Worm (Caenorhabditis elegans) whole organism, midembryonic: ENCODE data around the gene asm-1.

ENCODE experiments used
- T22C8.4 ChIP-seq: fragments of 200-800 bp; sonication (Bioruptor generic); IDR thresholded peaks from 2 replicates; pipeline ENCODE4 v1.3.6; 2022; ENCODE audit warnings: missing genetic modification characterization, missing compliant biosample characterization
- cog-1 ChIP-seq: sonication (generic microtip); optimal IDR thresholded peaks from 2 replicates; lab custom pipeline; 2016; ENCODE audit warnings: missing genetic modification characterization, missing compliant biosample characterization
- flt-1 ChIP-seq: fragments of 200-800 bp; sonication (Bioruptor generic); IDR thresholded peaks from 2 replicates; pipeline ENCODE4 v1.3.6; 2022; ENCODE audit warnings: missing genetic modification characterization, missing compliant biosample characterization
- klf-2 ChIP-seq: fragments of 200-800 bp; sonication (Bioruptor generic); conservative IDR thresholded peaks from 2 replicates; pipeline ENCODE4 v1.3.6; 2022; ENCODE audit warnings: missing genetic modification reagents, missing genetic modification characterization, missing compliant biosample characterization
- med-1 ChIP-seq: sonication (generic microtip); optimal IDR thresholded peaks from 2 replicates; lab custom pipeline; 2017; ENCODE audit warnings: missing genetic modification characterization, mild to moderate bottlenecking, missing compliant biosample characterization, antibody characterized with exemption, missing genetic modification reagents; ENCODE audit not compliant: insufficient read depth
- ref-1 ChIP-seq: fragments of 200-800 bp; sonication (Bioruptor generic); conservative IDR thresholded peaks from 2 replicates; pipeline ENCODE4 v1.3.6; 2022; ENCODE audit warnings: missing genetic modification reagents, missing genetic modification characterization, missing compliant biosample characterization
- tab-1 ChIP-seq: fragments of 200-800 bp; sonication (Bioruptor generic); IDR thresholded peaks from 2 replicates; pipeline ENCODE4 v1.3.6; 2022; ENCODE audit warnings: missing genetic modification characterization, missing compliant biosample characterization
- ztf-23 ChIP-seq: fragments of 200-800 bp; sonication (Bioruptor generic); IDR thresholded peaks from 2 replicates; pipeline ENCODE4 v1.3.6; 2022; ENCODE audit warnings: missing genetic modification reagents, missing genetic modification characterization, missing compliant biosample characterization
- ztf-29 ChIP-seq: fragments of 200-800 bp; sonication (Bioruptor generic); IDR thresholded peaks from 2 replicates; pipeline ENCODE4 v1.3.6; 2022; ENCODE audit warnings: missing genetic modification reagents, missing genetic modification characterization, missing compliant biosample characterization

The asm-1 gene

ce11 chrII:6909568-6910122 lies at the start of gene asm-1:
asm-1 (plus strand) TSS chrII:6910072.
- TF ChIP-seq tab-1 (GFP tag; lab: Robert Waterston, UW) (no peak), ztf-23 (GFP tag; lab: Robert Waterston, UW) (no peak), ztf-29 (GFP tag; lab: Robert Waterston, UW) (no peak), T22C8.4 (GFP tag; lab: Robert Waterston, UW) (no peak), ref-1 (no peak), flt-1 (GFP tag; lab: Robert Waterston, UW) (no peak), med-1 (GFP tag; lab: Kevin White, UChicago) (no peak), klf-2 (GFP tag; lab: Robert Waterston, UW) (no peak), cog-1 (tag; lab: Kevin White, UChicago) (no peak)

ce11 chrII:6863652-6864051 lies 46.2 kb upstream of the asm-1 start, which contains the start of gene aff-1:
aff-1 (minus strand) TSS chrII:6863752.
- TF ChIP-seq ztf-23 (GFP tag; lab: Robert Waterston, UW) (no peak), T22C8.4 (GFP tag; lab: Robert Waterston, UW) (0 out of 2 replicates have a peak, but pooled peaks have one; percentile 20), klf-2 (GFP tag; lab: Robert Waterston, UW) (no peak)

- TF ChIP-seq T22C8.4 (GFP tag; lab: Robert Waterston, UW) (no peak), klf-2 (GFP tag; lab: Robert Waterston, UW) (no peak), med-1 (GFP tag; lab: Kevin White, UChicago) (no peak), ztf-23 (GFP tag; lab: Robert Waterston, UW) (no peak), tab-1 (GFP tag; lab: Robert Waterston, UW) (no peak), flt-1 (GFP tag; lab: Robert Waterston, UW) (no peak), cog-1 (tag; lab: Kevin White, UChicago) (no peak), ref-1 (no peak), ztf-29 (GFP tag; lab: Robert Waterston, UW) (no peak)
Measured at ce11 chrII:6870803-6871202, 39.1 kb upstream of the asm-1 start, which contains the start of gene clhm-1. clhm-1 (minus strand) TSS chrII:6871009.

ce11 chrII:6872493-6872892 lies 37.4 kb upstream of the asm-1 start, which contains the start of gene C44B7.5:
C44B7.5 (minus strand) TSS chrII:6872593.
- no peak for TF ChIP-seq cog-1 (tag; lab: Kevin White, UChicago)
- TF ChIP-seq T22C8.4 (GFP tag; lab: Robert Waterston, UW), result no peak
- no peak for TF ChIP-seq flt-1 (GFP tag; lab: Robert Waterston, UW)
- TF ChIP-seq ztf-29 (GFP tag; lab: Robert Waterston, UW), result no peak

ce11 chrII:6876957-6877356 lies 32.9 kb upstream of the asm-1 start, which contains the start of gene slc-36.5:
slc-36.5 (minus strand) TSS chrII:6877057.
- TF ChIP-seq klf-2 (GFP tag; lab: Robert Waterston, UW) (no peak), T22C8.4 (GFP tag; lab: Robert Waterston, UW) (no peak), med-1 (GFP tag; lab: Kevin White, UChicago) (no peak), cog-1 (tag; lab: Kevin White, UChicago) (no peak), ztf-29 (GFP tag; lab: Robert Waterston, UW) (no peak), tab-1 (GFP tag; lab: Robert Waterston, UW) (no peak), flt-1 (GFP tag; lab: Robert Waterston, UW) (no peak), ref-1 (no peak), ztf-23 (GFP tag; lab: Robert Waterston, UW) (no peak)

ce11 chrII:6877881-6878280 lies 32.0 kb upstream of the asm-1 start:
- TF ChIP-seq ref-1 (no peak), ztf-23 (GFP tag; lab: Robert Waterston, UW) (no peak), cog-1 (tag; lab: Kevin White, UChicago) (no peak)

- TF ChIP-seq T22C8.4 (GFP tag; lab: Robert Waterston, UW) (no peak), ref-1 (no peak), cog-1 (tag; lab: Kevin White, UChicago) (no peak), flt-1 (GFP tag; lab: Robert Waterston, UW) (no peak), ztf-29 (GFP tag; lab: Robert Waterston, UW) (no peak), ztf-23 (GFP tag; lab: Robert Waterston, UW) (no peak), klf-2 (GFP tag; lab: Robert Waterston, UW) (no peak), med-1 (GFP tag; lab: Kevin White, UChicago) (no peak), tab-1 (GFP tag; lab: Robert Waterston, UW) (no peak)
Measured at ce11 chrII:6880067-6880466, 29.8 kb upstream of the asm-1 start, which contains the start of gene C44B7.7. C44B7.7 (minus strand) TSS chrII:6880167.

- TF ChIP-seq tab-1 (GFP tag; lab: Robert Waterston, UW), result no peak
- TF ChIP-seq ref-1, result no peak
- TF ChIP-seq cog-1 (tag; lab: Kevin White, UChicago), result no peak
- TF ChIP-seq ztf-29 (GFP tag; lab: Robert Waterston, UW), result no peak
- no peak for TF ChIP-seq med-1 (GFP tag; lab: Kevin White, UChicago)
Measured at ce11 chrII:6882335-6882734, 27.5 kb upstream of the asm-1 start.

- TF ChIP-seq ztf-23 (GFP tag; lab: Robert Waterston, UW) (no peak), klf-2 (GFP tag; lab: Robert Waterston, UW) (no peak), tab-1 (GFP tag; lab: Robert Waterston, UW) (no peak)
Measured at ce11 chrII:6883716-6884115, 26.2 kb upstream of the asm-1 start, which contains the start of gene pmp-1. pmp-1 (minus strand) TSS chrII:6883754.

- TF ChIP-seq ztf-23 (GFP tag; lab: Robert Waterston, UW) (no peak), T22C8.4 (GFP tag; lab: Robert Waterston, UW) (no peak), flt-1 (GFP tag; lab: Robert Waterston, UW) (no peak), cog-1 (tag; lab: Kevin White, UChicago) (no peak), tab-1 (GFP tag; lab: Robert Waterston, UW) (no peak), ref-1 (no peak), klf-2 (GFP tag; lab: Robert Waterston, UW) (no peak), ztf-29 (GFP tag; lab: Robert Waterston, UW) (no peak)
Measured at ce11 chrII:6884568-6884967, 25.3 kb upstream of the asm-1 start.
